Worm (Caenorhabditis elegans) whole organism, L4/young adult: ENCODE measurements around the gene pas-1.

Experiments
- W03F9.2 ChIP-seq: fragments of 150-350 bp; optimal IDR thresholded peaks from 2 replicates; lab custom pipeline; 2014; ENCODE audit warnings: missing biosample characterization, missing genetic modification characterization
- dao-5 ChIP-seq: sonication (generic microtip); optimal IDR thresholded peaks from 2 replicates; lab custom pipeline; 2016; ENCODE audit warnings: missing genotype, missing genetic modification characterization, moderate library complexity, missing compliant biosample characterization
- him-1 ChIP-seq: sonication (generic microtip); optimal IDR thresholded peaks from 2 replicates; lab custom pipeline; 2016; ENCODE audit warnings: missing genotype, missing genetic modification reagents, missing genetic modification characterization, missing compliant biosample characterization

ce11 chrV:14423268-14423667 lies 850 bp upstream of the pas-1 start, which contains the start of gene rpoa-12:
- TF ChIP-seq dao-5 (tag; lab: Kevin White, UChicago), result no peak
- no peak for TF ChIP-seq him-1
- TF ChIP-seq W03F9.2 (tag; lab: Kevin White, UChicago), result no peak
